Worm (Caenorhabditis elegans) whole organism, mixed stage, embryonic: ENCODE measurements around the gene C18H7.6.

Experiments
- elt-3 ChIP-seq: fragments of 150-350 bp; optimal IDR thresholded peaks from 2 replicates; lab custom pipeline; 2014; ENCODE audit warnings: missing biosample characterization, missing genetic modification characterization
- hlh-1 ChIP-seq: fragments of 150-350 bp; optimal IDR thresholded peaks from 2 replicates; lab custom pipeline; 2014; ENCODE audit warnings: missing biosample characterization, missing genetic modification reagents, missing genetic modification characterization
- nhr-237 ChIP-seq: fragments of 150-350 bp; optimal IDR thresholded peaks from 2 replicates; lab custom pipeline; 2014; ENCODE audit warnings: missing biosample characterization, missing genetic modification characterization
- nhr-28 ChIP-seq: fragments of 150-350 bp; optimal IDR thresholded peaks from 2 replicates; lab custom pipeline; 2014; ENCODE audit warnings: missing biosample characterization, missing genetic modification characterization
- nhr-76 ChIP-seq: sonication (generic microtip); optimal IDR thresholded peaks from 2 replicates; lab custom pipeline; 2017; ENCODE audit warnings: missing biosample characterization, missing genetic modification characterization
- sem-2 ChIP-seq: fragments of 200-800 bp; sonication (Bioruptor generic); optimal IDR thresholded peaks from 2 replicates; lab custom pipeline; 2018; ENCODE audit warnings: mild to moderate bottlenecking, missing genetic modification characterization, missing compliant biosample characterization
- snpc-4 ChIP-seq: fragments of 150-350 bp; optimal IDR thresholded peaks from 2 replicates; lab custom pipeline; 2014; ENCODE audit warnings: missing biosample characterization, missing genetic modification characterization
- unc-39 ChIP-seq: fragments of 150-350 bp; optimal IDR thresholded peaks from 2 replicates; lab custom pipeline; 2014; ENCODE audit warnings: missing biosample characterization, missing genetic modification characterization
- unc-62 ChIP-seq: fragments of 150-350 bp; optimal IDR thresholded peaks from 2 replicates; lab custom pipeline; 2014; ENCODE audit warnings: missing biosample characterization, missing genetic modification reagents, missing genetic modification characterization

DNA sequence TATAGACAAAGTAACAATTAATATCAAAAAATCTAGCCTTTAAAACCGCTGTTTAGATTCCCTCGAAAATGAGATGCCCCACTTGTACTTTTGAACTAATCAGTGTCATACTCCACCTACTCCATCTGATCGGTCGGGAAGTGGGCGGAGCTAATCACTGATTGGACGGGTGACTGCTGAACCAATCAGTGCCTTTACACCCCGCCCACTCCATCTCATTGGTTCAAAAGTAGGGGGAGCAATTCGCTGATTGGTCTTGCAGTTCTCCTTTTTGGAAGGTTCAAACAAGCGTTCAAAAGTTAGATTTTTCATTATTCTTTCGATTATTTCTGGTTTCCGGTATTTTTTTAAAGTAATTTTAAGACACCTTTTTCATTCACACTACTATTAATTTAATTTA, 20.9 kb upstream of the C18H7.6 start:
- TF ChIP-seq nhr-28 (tag; lab: Kevin White, UChicago), result no peak
- no peak for TF ChIP-seq sem-2 (GFP tag; lab: Kevin White, UChicago)
- TF ChIP-seq hlh-1 (tag; lab: Kevin White, UChicago), result no peak
- no peak for TF ChIP-seq unc-62 (GFP tag; lab: Kevin White, UChicago)
- TF ChIP-seq nhr-237 (tag; lab: Kevin White, UChicago), result no peak
- no peak for TF ChIP-seq nhr-76
- no peak for TF ChIP-seq unc-39 (tag; lab: Kevin White, UChicago)
- no peak for TF ChIP-seq elt-3
- no peak for TF ChIP-seq snpc-4 (tag; lab: Kevin White, UChicago)
